Fruit fly (Drosophila melanogaster): ENCODE data around the gene Nubp2.

Nubp2 gene

dm6 chr3L:20518805-20519503 is 7.4 kb upstream of the Nubp2 start, which contains the start of gene BNIP3 (continued):
- no peak for TF ChIP-seq CG16815 (GFP tag; optimal IDR thresholded peaks at IDR 0.05)
- TF ChIP-seq Asciz (GFP tag; optimal IDR thresholded peaks at IDR 0.05), result no peak
- no peak for TF ChIP-seq CG8359 (GFP tag; optimal IDR thresholded peaks at IDR 0.05; ENCODE audit: borderline replicate concordance)
- no peak for TF ChIP-seq CG8478 (optimal IDR thresholded peaks at IDR 0.05)
- TF ChIP-seq Dll (GFP tag; IDR thresholded peaks at IDR 0.05; ENCODE audit: partially characterized antibody), result no peak
- peak; percentile 80 for TF ChIP-seq pzg (GFP tag; optimal IDR thresholded peaks at IDR 0.05)
- no peak for TF ChIP-seq H15 (GFP tag; IDR thresholded peaks at IDR 0.05)
- no peak for TF ChIP-seq CG12236 (GFP tag; optimal IDR thresholded peaks at IDR 0.05)
- no peak for TF ChIP-seq C15 (GFP tag; IDR thresholded peaks at IDR 0.05)
- no peak for TF ChIP-seq Hmx (GFP tag; optimal IDR thresholded peaks at IDR 0.05)
- no peak for TF ChIP-seq NFAT (GFP tag; IDR thresholded peaks at IDR 0.05)
- no peak for TF ChIP-seq wdn (GFP tag; IDR thresholded peaks at IDR 0.05)
- no peak for TF ChIP-seq bab2 (GFP tag; optimal IDR thresholded peaks at IDR 0.05)
- no peak for TF ChIP-seq crol (GFP tag; IDR thresholded peaks at IDR 0.05)
- peak; percentile 58 for TF ChIP-seq psq (GFP tag; optimal IDR thresholded peaks at IDR 0.05)
- no peak for TF ChIP-seq cad (GFP tag; optimal IDR thresholded peaks at IDR 0.05)
- TF ChIP-seq toy (GFP tag; IDR thresholded peaks at IDR 0.05), result no peak
- no peak for TF ChIP-seq slbo (GFP tag; IDR thresholded peaks at IDR 0.05)
- TF ChIP-seq CG1529 (GFP tag; optimal IDR thresholded peaks at IDR 0.05), result no peak
- TF ChIP-seq Lpt (GFP tag; optimal IDR thresholded peaks at IDR 0.05), result no peak
- TF ChIP-seq CG2202 (tag; optimal IDR thresholded peaks at IDR 0.05), result no peak
- no peak for TF ChIP-seq CG6654 (GFP tag; optimal IDR thresholded peaks at IDR 0.05)
- no peak for TF ChIP-seq Abd-B (GFP tag; optimal IDR thresholded peaks at IDR 0.05)
- no peak for TF ChIP-seq CG9437 (GFP tag; optimal IDR thresholded peaks at IDR 0.05)
- TF ChIP-seq abd-A (tag; optimal IDR thresholded peaks at IDR 0.05), result peak; percentile 52
- no peak for TF ChIP-seq klu (GFP tag; IDR thresholded peaks at IDR 0.05)
- TF ChIP-seq NC2β (GFP tag; optimal IDR thresholded peaks at IDR 0.05), result no peak
- TF ChIP-seq ci (GFP tag; IDR thresholded peaks at IDR 0.05), result no peak
- no peak for TF ChIP-seq jing (GFP tag; optimal IDR thresholded peaks at IDR 0.05)
- no peak for TF ChIP-seq CG10654 (GFP tag; optimal IDR thresholded peaks at IDR 0.05)
- TF ChIP-seq Usf (GFP tag; optimal IDR thresholded peaks at IDR 0.05), result no peak
- TF ChIP-seq sug (tag; optimal IDR thresholded peaks at IDR 0.05), result no peak
- TF ChIP-seq MESR4 (GFP tag; optimal IDR thresholded peaks at IDR 0.05), result peak; percentile 84
- TF ChIP-seq dmrt99B (tag; optimal IDR thresholded peaks at IDR 0.05), result peak; percentile 13
- no peak for TF ChIP-seq CG32767 (GFP tag; IDR thresholded peaks at IDR 0.05)
- no peak for TF ChIP-seq D19A (tag; optimal IDR thresholded peaks at IDR 0.05)
- no peak for TF ChIP-seq CG31224 (GFP tag; IDR thresholded peaks at IDR 0.05)
- 0 out of 2 replicates have a peak, but pooled peaks have one; percentile 22 for TF ChIP-seq vvl (GFP tag; IDR thresholded peaks at IDR 0.05)
- no peak for TF ChIP-seq CG17568 (GFP tag; optimal IDR thresholded peaks at IDR 0.05)
- peak; percentile 67 for TF ChIP-seq sd (tag; optimal IDR thresholded peaks at IDR 0.05)
- peak; percentile 93 for TF ChIP-seq YL-1 (GFP tag; optimal IDR thresholded peaks at IDR 0.05)
- no peak for TF ChIP-seq Taf1 (GFP tag; IDR thresholded peaks at IDR 0.05)
- TF ChIP-seq pros (GFP tag; optimal IDR thresholded peaks at IDR 0.05), result no peak
- no peak for TF ChIP-seq CG5953 (GFP tag; IDR thresholded peaks at IDR 0.05)
- no peak for TF ChIP-seq dimm (GFP tag; IDR thresholded peaks at IDR 0.05)
- TF ChIP-seq zen (tag; optimal IDR thresholded peaks at IDR 0.05), result peak; percentile 10
- TF ChIP-seq p53 (GFP tag; optimal IDR thresholded peaks at IDR 0.05), result no peak
- no peak for TF ChIP-seq btn (GFP tag; optimal IDR thresholded peaks at IDR 0.05)
- peak; percentile 40 for TF ChIP-seq HLHmδ (GFP tag; optimal IDR thresholded peaks at IDR 0.05)
- no peak for TF ChIP-seq CG9609 (GFP tag; optimal IDR thresholded peaks at IDR 0.05)
- no peak for TF ChIP-seq slou (GFP tag; optimal IDR thresholded peaks at IDR 0.05)
- TF ChIP-seq nmo (GFP tag; optimal IDR thresholded peaks at IDR 0.05), result peak; percentile 21

Measured in whole organism, embryonic.